Fruit fly (Drosophila melanogaster) whole organism, embryonic: Measurements from ENCODE around the gene Or19a.

Experiments used
- BEAF-32 ChIP-seq: fragments of 200-800 bp; sonication (Bioruptor generic); optimal IDR thresholded peaks from 3 replicates; lab custom pipeline; 2017; ENCODE audit warnings: missing biosample characterization, missing genetic modification characterization, mild to moderate bottlenecking, moderate library complexity, missing genetic modification reagents
- Bdp1 ChIP-seq: fragments of 200-800 bp; sonication (Bioruptor generic); optimal IDR thresholded peaks from 3 replicates; lab custom pipeline; 2016; ENCODE audit warnings: missing biosample characterization, missing genetic modification characterization
- Bgb ChIP-seq: fragments of 200-800 bp; sonication (Bioruptor generic); IDR thresholded peaks from 2 replicates; pipeline ENCODE4 v1.3.6; 2022; ENCODE audit warnings: missing biosample characterization, missing genetic modification characterization; ENCODE audit not compliant: partially characterized antibody
- C15 ChIP-seq: fragments of 200-800 bp; sonication (Bioruptor generic); IDR thresholded peaks from 3 replicates; pipeline ENCODE4 v1.3.6; 2022; ENCODE audit warnings: missing biosample characterization, missing genetic modification characterization
- CG10979 ChIP-seq: fragments of 200-800 bp; sonication (Bioruptor generic); optimal IDR thresholded peaks from 2 replicates; lab custom pipeline; 2018; ENCODE audit warnings: missing biosample characterization, mild to moderate bottlenecking, missing genetic modification characterization, moderate library complexity
- CG11093 ChIP-seq: fragments of 200-800 bp; sonication (Bioruptor generic); IDR thresholded peaks from 3 replicates; pipeline ENCODE4 v1.3.6; 2022; ENCODE audit warnings: missing biosample characterization, missing genetic modification characterization
- CG11456 ChIP-seq: fragments of 200-800 bp; sonication (Bioruptor generic); IDR thresholded peaks from 3 replicates; pipeline ENCODE4 v1.3.6; 2022; ENCODE audit warnings: missing biosample characterization, missing genetic modification characterization
- CG12299 ChIP-seq: fragments of 200-800 bp; sonication (Bioruptor generic); optimal IDR thresholded peaks from 2 replicates; lab custom pipeline; 2018; ENCODE audit warnings: missing biosample characterization, mild to moderate bottlenecking, missing genetic modification characterization
- CG12659 ChIP-seq: fragments of 200-800 bp; sonication (Bioruptor generic); optimal IDR thresholded peaks from 3 replicates; lab custom pipeline; 2017; ENCODE audit warnings: mild to moderate bottlenecking, missing biosample characterization, missing genetic modification reagents, missing genetic modification characterization
- CG1603 ChIP-seq: fragments of 200-800 bp; sonication (Bioruptor generic); optimal IDR thresholded peaks from 2 replicates; lab custom pipeline; 2019; ENCODE audit warnings: missing biosample characterization, mild to moderate bottlenecking, missing genetic modification characterization, moderate library complexity
- CG17186 ChIP-seq: fragments of 200-800 bp; sonication (Bioruptor generic); optimal IDR thresholded peaks from 3 replicates; lab custom pipeline; 2017; ENCODE audit warnings: missing biosample characterization, missing genetic modification reagents, missing genetic modification characterization
- CG17328 ChIP-seq: fragments of 200-800 bp; sonication (Bioruptor generic); IDR thresholded peaks from 2 replicates; pipeline ENCODE4 v1.3.6; 2022; ENCODE audit warnings: missing biosample characterization, missing genetic modification characterization
- CG17829 ChIP-seq: fragments of 200-800 bp; optimal IDR thresholded peaks from 2 replicates; lab custom pipeline; 2019; ENCODE audit warnings: missing biosample characterization, mild to moderate bottlenecking, missing genetic modification characterization, moderate library complexity
- CG2116 ChIP-seq: fragments of 200-800 bp; sonication (Bioruptor generic); optimal IDR thresholded peaks from 3 replicates; lab custom pipeline; 2018; ENCODE audit warnings: missing biosample characterization, mild to moderate bottlenecking, missing genetic modification characterization
- CG3995 ChIP-seq: fragments of 200-800 bp; sonication (Bioruptor generic); optimal IDR thresholded peaks from 3 replicates; lab custom pipeline; 2016; ENCODE audit warnings: missing biosample characterization, missing genetic modification characterization
- CG42726 ChIP-seq: fragments of 200-800 bp; sonication (Bioruptor generic); IDR thresholded peaks from 2 replicates; pipeline ENCODE4 v1.3.6; 2022; ENCODE audit warnings: missing biosample characterization, missing genetic modification characterization; ENCODE audit not compliant: partially characterized antibody
- CG4282 ChIP-seq: fragments of 200-800 bp; sonication (Bioruptor generic); optimal IDR thresholded peaks from 2 replicates; lab custom pipeline; 2016; ENCODE audit warnings: missing biosample characterization, missing genetic modification characterization
- CG7745 ChIP-seq: fragments of 200-800 bp; sonication (Bioruptor generic); optimal IDR thresholded peaks from 2 replicates; lab custom pipeline; 2018; ENCODE audit warnings: missing biosample characterization, mild to moderate bottlenecking, missing genetic modification characterization, moderate library complexity
- CG8290 ChIP-seq, 3 experiments: fragments of 200-800 bp; sonication (Bioruptor generic); optimal IDR thresholded peaks; 2 replicates each; lab custom pipeline; 2016 to 2019; ENCODE audit warnings: missing biosample characterization in 3 of 3, missing genetic modification characterization in 3 of 3, mild to moderate bottlenecking in 2 of 3, moderate library complexity in 1 of 3
- CG8765 ChIP-seq: fragments of 200-800 bp; sonication (Bioruptor generic); IDR thresholded peaks from 2 replicates; pipeline ENCODE4 v1.3.6; 2022; ENCODE audit warnings: missing biosample characterization, missing genetic modification characterization
- CG8944 ChIP-seq: fragments of 200-800 bp; sonication (Bioruptor generic); optimal IDR thresholded peaks from 3 replicates; lab custom pipeline; 2016; ENCODE audit warnings: missing biosample characterization, missing genetic modification characterization
- Dll ChIP-seq: fragments of 200-800 bp; sonication (Bioruptor generic); IDR thresholded peaks from 4 replicates; pipeline ENCODE4 v1.3.6; 2022; ENCODE audit warnings: missing biosample characterization, missing genetic modification characterization; ENCODE audit not compliant: partially characterized antibody
- Gug ChIP-seq: fragments of 200-800 bp; sonication (Bioruptor generic); IDR thresholded peaks from 4 replicates; pipeline ENCODE4 v1.3.6; 2022; ENCODE audit warnings: missing biosample characterization, missing genetic modification characterization
- Jarid2 ChIP-seq: fragments of 200-800 bp; sonication (Bioruptor generic); optimal IDR thresholded peaks from 3 replicates; lab custom pipeline; 2017; ENCODE audit warnings: mild to moderate bottlenecking, missing biosample characterization, missing genetic modification reagents, missing genetic modification characterization
- MBD-R2 ChIP-seq: fragments of 200-800 bp; sonication (Bioruptor generic); IDR thresholded peaks from 2 replicates; pipeline ENCODE4 v1.3.6; 2022; ENCODE audit warnings: missing biosample characterization, missing genetic modification characterization
- Scr ChIP-seq: fragments of 200-800 bp; sonication (Bioruptor generic); IDR thresholded peaks from 2 replicates; pipeline ENCODE4 v1.3.6; 2022; ENCODE audit warnings: missing biosample characterization, missing genetic modification characterization; ENCODE audit not compliant: partially characterized antibody
- Sry-β ChIP-seq: fragments of 200-800 bp; sonication (Bioruptor generic); optimal IDR thresholded peaks from 2 replicates; lab custom pipeline; 2018; ENCODE audit warnings: missing biosample characterization, mild to moderate bottlenecking, missing genetic modification characterization, moderate library complexity
- amos ChIP-seq: fragments of 200-800 bp; sonication (Bioruptor generic); IDR thresholded peaks from 2 replicates; pipeline ENCODE4 v1.3.6; 2022; ENCODE audit warnings: missing biosample characterization, missing genetic modification characterization; ENCODE audit not compliant: partially characterized antibody
- danr ChIP-seq: fragments of 200-800 bp; sonication (Bioruptor generic); IDR thresholded peaks from 2 replicates; pipeline ENCODE4 v1.3.6; 2022; ENCODE audit warnings: missing biosample characterization, missing genetic modification characterization
- dm ChIP-seq: fragments of 200-800 bp; sonication (Bioruptor generic); optimal IDR thresholded peaks from 3 replicates; lab custom pipeline; 2016; ENCODE audit warnings: missing biosample characterization, missing genetic modification characterization
- dysf ChIP-seq: fragments of 200-800 bp; sonication (Bioruptor generic); IDR thresholded peaks from 3 replicates; pipeline ENCODE4 v1.3.6; 2022; ENCODE audit warnings: missing biosample characterization, missing genetic modification characterization
- emc ChIP-seq: fragments of 200-800 bp; sonication (Bioruptor generic); optimal IDR thresholded peaks from 2 replicates; lab custom pipeline; 2016; ENCODE audit warnings: missing biosample characterization, missing genetic modification characterization
- fd102C ChIP-seq: fragments of 200-800 bp; sonication (Bioruptor generic); optimal IDR thresholded peaks from 2 replicates; lab custom pipeline; 2018; ENCODE audit warnings: missing biosample characterization, mild to moderate bottlenecking, missing genetic modification characterization, moderate library complexity
- fru ChIP-seq: fragments of >200 bp; optimal IDR thresholded peaks from 2 replicates; lab custom pipeline; 2017
- hb ChIP-seq: fragments of 200-800 bp; sonication (Bioruptor generic); IDR thresholded peaks from 3 replicates; pipeline ENCODE4 v1.3.6; 2022; ENCODE audit warnings: missing biosample characterization, missing genetic modification characterization; ENCODE audit not compliant: partially characterized antibody
- hbn ChIP-seq: fragments of 200-800 bp; sonication (Bioruptor generic); IDR thresholded peaks from 2 replicates; pipeline ENCODE4 v1.3.6; 2022; ENCODE audit warnings: missing biosample characterization, missing genetic modification characterization; ENCODE audit not compliant: partially characterized antibody
- ind ChIP-seq: fragments of 200-800 bp; sonication (Bioruptor generic); optimal IDR thresholded peaks from 3 replicates; lab custom pipeline; 2016; ENCODE audit warnings: missing biosample characterization, missing genetic modification characterization
- insv ChIP-seq, 2 experiments: fragments of 200-800 bp; sonication (Bioruptor generic); optimal IDR thresholded peaks; 3 replicates each; lab custom pipeline; 2016 to 2018; ENCODE audit warnings: missing biosample characterization in 2 of 2, missing genetic modification characterization in 2 of 2
- jumu ChIP-seq: fragments of 200-800 bp; sonication (Bioruptor generic); optimal IDR thresholded peaks from 3 replicates; lab custom pipeline; 2016; ENCODE audit warnings: missing biosample characterization, missing genetic modification characterization
- maf-S ChIP-seq: fragments of 200-800 bp; sonication (Bioruptor generic); optimal IDR thresholded peaks from 2 replicates; lab custom pipeline; 2016; ENCODE audit warnings: missing biosample characterization, missing genetic modification characterization
- mld ChIP-seq: fragments of 200-800 bp; sonication (Bioruptor generic); IDR thresholded peaks from 3 replicates; pipeline ENCODE4 v1.3.6; 2022; ENCODE audit warnings: missing biosample characterization, missing genetic modification characterization; ENCODE audit not compliant: partially characterized antibody
- sens ChIP-seq: fragments of 200-800 bp; sonication (Bioruptor generic); peaks from one replicate; lab custom pipeline; 2016; ENCODE audit warnings: missing biosample characterization, missing genetic modification characterization
- sqz ChIP-seq: fragments of 200-800 bp; sonication (Bioruptor generic); optimal IDR thresholded peaks from 3 replicates; lab custom pipeline; 2018; ENCODE audit warnings: missing biosample characterization, mild to moderate bottlenecking, missing genetic modification characterization
- toy ChIP-seq: fragments of 200-800 bp; sonication (Bioruptor generic); IDR thresholded peaks from 2 replicates; pipeline ENCODE4 v1.3.6; 2022; ENCODE audit warnings: missing biosample characterization, missing genetic modification characterization
- vnd ChIP-seq: fragments of 200-800 bp; sonication (Bioruptor generic); IDR thresholded peaks from 3 replicates; pipeline ENCODE4 v1.3.6; 2022; ENCODE audit warnings: missing biosample characterization, missing genetic modification characterization; ENCODE audit not compliant: partially characterized antibody
- zen ChIP-seq: fragments of 200-800 bp; sonication (Bioruptor generic); optimal IDR thresholded peaks from 3 replicates; lab custom pipeline; 2018; ENCODE audit warnings: missing biosample characterization, mild to moderate bottlenecking, missing genetic modification characterization, moderate library complexity
- zf30C ChIP-seq: fragments of 200-800 bp; sonication (Bioruptor generic); optimal IDR thresholded peaks from 3 replicates; lab custom pipeline; 2018; ENCODE audit warnings: missing biosample characterization, mild to moderate bottlenecking, missing genetic modification characterization

Gene Or19a

dm6 chrX:20166484-20167038 lies 23.6 kb upstream of the Or19a start, which contains the start of gene CG9577 (continued):
- TF ChIP-seq zf30C (no peak), CG1603 (peak; percentile 81), dysf (no peak)

- no peak for TF ChIP-seq insv (GFP tag; optimal IDR thresholded peaks at IDR 0.05; lab: Kevin White, UChicago)
- TF ChIP-seq ind = no peak
- TF ChIP-seq CG11093 = no peak
- peak; percentile 58 for TF ChIP-seq hbn (GFP tag; lab: Robert Waterston, UW)
- TF ChIP-seq mld (GFP tag; lab: Robert Waterston, UW) = peak; percentile 65; the same call in 1 of the 3 replicates
- TF ChIP-seq CG4282 (GFP tag; lab: Kevin White, UChicago) = no peak
- TF ChIP-seq Scr (GFP tag; lab: Robert Waterston, UW) = peak; percentile 73
- TF ChIP-seq Sry-β (GFP tag; lab: Kevin White, UChicago) = no peak
- TF ChIP-seq jumu (GFP tag; lab: Kevin White, UChicago) = peak; percentile 18
- no peak for TF ChIP-seq Bdp1
- peak; percentile 66; the same call in 3 of the 4 replicates for TF ChIP-seq Dll
- no peak for TF ChIP-seq CG8765
- peak; percentile 65 for TF ChIP-seq hb (GFP tag; lab: Robert Waterston, UW)
- peak; percentile 11 for TF ChIP-seq CG8290 (GFP tag; optimal IDR thresholded peaks at IDR 0.05; lab: Kevin White, UChicago)
- TF ChIP-seq CG8290 (tag; optimal IDR thresholded peaks at IDR 0.05; lab: Kevin White, UChicago) = peak in 1 of 2 experiments; percentile 49
- TF ChIP-seq sens = peak; percentile 53
- TF ChIP-seq CG17328 (GFP tag; lab: Robert Waterston, UW) = no peak
- no peak for TF ChIP-seq CG10979 (tag; lab: Kevin White, UChicago)
- no peak for TF ChIP-seq emc (GFP tag; lab: Kevin White, UChicago)
- TF ChIP-seq Bgb (GFP tag; lab: Robert Waterston, UW) = peak; percentile 86
- no peak for TF ChIP-seq zen (tag; lab: Kevin White, UChicago)
- no peak for TF ChIP-seq fru (lab: Kevin White, UChicago)
- TF ChIP-seq C15 (GFP tag; lab: Robert Waterston, UW) = no peak
- TF ChIP-seq Gug (GFP tag; lab: Robert Waterston, UW) = no peak
- TF ChIP-seq CG8944 (GFP tag; lab: Kevin White, UChicago) = no peak
- TF ChIP-seq maf-S (GFP tag; lab: Kevin White, UChicago) = no peak
- no peak for TF ChIP-seq danr (GFP tag; lab: Robert Waterston, UW)
- peak; percentile 77 for TF ChIP-seq vnd (GFP tag; lab: Robert Waterston, UW)
- TF ChIP-seq CG17829 (tag; lab: Kevin White, UChicago) = peak; percentile 14
- TF ChIP-seq toy = no peak
- peak; percentile 62 for TF ChIP-seq sqz (GFP tag; lab: Kevin White, UChicago)
- TF ChIP-seq amos (GFP tag; lab: Robert Waterston, UW) = peak; percentile 86
- peak; percentile 12 for TF ChIP-seq CG3995 (GFP tag; lab: Kevin White, UChicago)
- TF ChIP-seq CG11456 (GFP tag; lab: Robert Waterston, UW) = no peak
- peak; percentile 85 for TF ChIP-seq CG42726 (GFP tag; lab: Robert Waterston, UW)
- TF ChIP-seq fd102C (GFP tag; lab: Kevin White, UChicago) = no peak
- no peak for TF ChIP-seq CG12299 (tag; lab: Kevin White, UChicago)
- peak; percentile 48 for TF ChIP-seq CG17186 (GFP tag; lab: Kevin White, UChicago)
- no peak for TF ChIP-seq Jarid2 (GFP tag; lab: Kevin White, UChicago)
- peak; percentile 62 for TF ChIP-seq CG2116 (GFP tag; lab: Kevin White, UChicago)
- peak; percentile 20 for TF ChIP-seq dm (GFP tag; lab: Kevin White, UChicago)
- peak; percentile 59 for TF ChIP-seq CG12659 (GFP tag; lab: Kevin White, UChicago)
- peak; percentile 29; the same call in 1 of the 2 replicates for TF ChIP-seq MBD-R2 (GFP tag; lab: Robert Waterston, UW)
- TF ChIP-seq CG7745 (tag; lab: Kevin White, UChicago) = no peak
- peak; percentile 83 for TF ChIP-seq BEAF-32 (GFP tag; lab: Kevin White, UChicago)
- TF ChIP-seq CG1603 = peak; percentile 100
Measured at dm6 chrX:20165773-20166412, 22.9 kb upstream of the Or19a start, which contains the start of gene Phf7. Phf7 (minus strand) TSS chrX:20165830.
